Worm (Caenorhabditis elegans): Measurements from ENCODE around the gene C26E1.1.

Gene C26E1.1

DNA sequence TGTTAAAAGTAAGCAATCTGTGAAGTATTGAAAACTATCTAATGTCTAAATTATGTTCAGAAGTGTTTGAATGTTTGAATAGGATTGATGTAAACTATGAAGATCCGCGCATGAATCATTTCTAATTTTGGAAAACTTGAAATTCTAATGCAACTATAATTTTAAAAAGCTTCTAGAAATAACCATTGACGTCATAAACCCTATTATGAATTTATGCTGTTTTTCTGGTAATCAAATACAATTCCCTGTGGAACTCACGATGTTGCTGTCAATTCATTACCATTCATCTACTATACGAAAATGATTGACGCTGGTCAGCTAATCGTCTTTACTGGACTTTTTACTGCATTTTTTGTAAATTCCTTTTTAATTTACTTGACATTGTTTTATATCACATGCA, 30.1 kb downstream of the C26E1.1 start, which contains the start of gene str-37:
TSS of gene str-37 (plus strand) at position 301 of the 400 bp plus-strand sequence.
- no peak for TF ChIP-seq unc-62 (GFP tag; optimal IDR thresholded peaks at IDR 0.05)

DNA sequence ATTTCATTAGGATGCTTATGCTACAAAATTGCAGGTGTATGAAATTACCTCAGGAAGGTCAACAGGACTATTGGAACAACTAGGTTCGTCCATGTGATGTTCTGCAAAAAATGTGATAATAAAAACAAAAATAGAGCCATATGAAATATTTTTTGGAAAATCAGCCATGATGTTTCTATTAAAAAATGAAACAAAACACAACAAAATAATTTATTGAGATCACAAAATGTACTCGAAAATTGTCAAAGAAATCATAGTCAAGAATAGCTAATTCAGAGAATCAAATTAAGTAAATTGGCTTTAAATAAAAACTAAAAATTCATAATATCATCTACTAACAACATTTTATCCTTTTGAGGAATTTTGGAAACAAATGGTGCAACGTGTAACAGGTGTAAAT, 33.6 kb downstream of the C26E1.1 start, which contains the start of gene nhr-129:
TSS of gene nhr-129 (minus strand) at position 101 of the 400 bp plus-strand sequence.
- no peak for TF ChIP-seq unc-62 (GFP tag; optimal IDR thresholded peaks at IDR 0.05)

DNA sequence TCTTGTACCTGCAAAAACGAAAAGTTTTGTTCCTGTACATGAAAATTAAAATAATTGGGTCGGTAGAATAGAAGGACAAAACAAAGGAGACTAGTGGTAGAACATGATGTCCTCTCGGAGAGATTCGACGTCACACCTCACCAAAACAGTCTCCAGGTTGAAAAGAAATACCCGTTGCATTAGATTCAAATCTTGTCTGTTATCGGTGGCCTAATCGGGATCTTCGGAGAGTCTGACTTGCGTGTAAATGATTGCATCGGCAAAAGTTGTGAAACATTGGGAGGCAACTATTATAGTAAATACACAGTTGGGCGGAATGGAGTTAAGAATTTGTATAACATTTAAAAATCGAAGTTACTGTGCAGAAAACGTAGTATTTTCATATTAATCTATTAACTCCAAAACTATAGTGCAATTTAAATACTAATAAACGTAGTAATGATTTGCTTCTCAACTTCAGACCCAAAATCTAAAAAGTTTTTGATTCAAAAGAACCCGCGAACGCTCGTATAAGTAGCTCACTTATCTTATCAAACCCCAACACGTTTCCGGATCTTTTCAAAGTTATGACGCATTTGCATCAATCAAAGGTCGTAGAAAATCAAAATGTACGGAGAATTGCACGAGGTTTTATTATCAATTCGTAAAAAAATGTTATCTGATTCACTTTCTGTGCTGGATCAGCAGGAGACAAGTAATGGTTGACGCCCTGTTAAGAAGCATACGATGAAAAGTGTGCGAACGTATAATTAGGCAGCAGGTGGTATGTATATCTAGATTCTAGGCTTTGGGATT, 36.3 kb downstream of the C26E1.1 start, which contains the start of gene nhr-168:
TSS of gene nhr-168 (minus strand) at position 486 of the 795 bp plus-strand sequence.
- TF ChIP-seq unc-62 (GFP tag; optimal IDR thresholded peaks at IDR 0.05), result no peak

DNA sequence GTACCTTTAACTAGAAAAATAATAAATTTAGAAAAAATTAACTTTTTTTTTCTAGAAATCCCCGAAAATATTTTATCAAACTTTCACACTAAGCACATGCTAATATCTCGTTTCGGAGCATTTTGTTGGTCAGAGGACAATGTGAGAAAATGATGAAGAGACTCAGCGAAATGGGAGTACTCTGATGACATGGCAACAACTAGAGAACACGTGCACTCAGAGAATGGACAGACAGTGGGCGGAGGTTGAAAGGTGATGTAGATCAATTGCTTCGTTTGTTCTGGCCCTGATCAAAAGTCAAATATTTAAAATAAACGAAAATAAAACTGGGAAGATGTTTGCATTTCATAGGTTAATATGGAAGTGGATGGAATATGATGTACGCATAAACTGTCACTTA, 37.1 kb downstream of the C26E1.1 start:
- no peak for TF ChIP-seq unc-62 (GFP tag; optimal IDR thresholded peaks at IDR 0.05)

DNA sequence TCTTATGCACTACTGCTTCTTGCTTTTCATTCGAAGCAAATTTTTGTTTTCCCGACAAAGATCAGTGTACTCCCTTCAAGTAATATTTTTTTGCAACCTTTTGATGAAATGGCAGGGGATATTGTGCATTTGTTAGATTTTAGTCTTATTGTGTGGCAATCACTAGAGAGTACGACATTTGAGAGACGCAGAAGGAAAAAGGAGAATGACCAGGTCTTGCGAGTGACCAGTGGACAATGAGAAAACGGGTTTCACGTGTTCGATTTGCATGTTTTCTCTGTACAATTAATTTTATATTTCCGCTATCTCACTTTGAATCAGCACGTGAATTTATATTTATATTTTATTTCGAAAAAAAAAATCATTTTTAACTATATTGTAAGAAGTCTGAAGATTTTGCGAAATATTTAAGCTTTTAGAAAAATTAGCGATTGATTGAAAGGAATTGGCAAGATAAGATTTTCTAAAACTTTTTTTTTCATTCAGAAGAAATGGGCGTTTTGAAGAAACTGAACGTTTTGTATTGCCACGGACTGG, 38.6 kb downstream of the C26E1.1 start, which contains the start of gene C50B6.9:
TSS of gene C50B6.9 (plus strand) at position 487 of the 537 bp plus-strand sequence.
- no peak for TF ChIP-seq unc-62 (GFP tag; optimal IDR thresholded peaks at IDR 0.05)

DNA sequence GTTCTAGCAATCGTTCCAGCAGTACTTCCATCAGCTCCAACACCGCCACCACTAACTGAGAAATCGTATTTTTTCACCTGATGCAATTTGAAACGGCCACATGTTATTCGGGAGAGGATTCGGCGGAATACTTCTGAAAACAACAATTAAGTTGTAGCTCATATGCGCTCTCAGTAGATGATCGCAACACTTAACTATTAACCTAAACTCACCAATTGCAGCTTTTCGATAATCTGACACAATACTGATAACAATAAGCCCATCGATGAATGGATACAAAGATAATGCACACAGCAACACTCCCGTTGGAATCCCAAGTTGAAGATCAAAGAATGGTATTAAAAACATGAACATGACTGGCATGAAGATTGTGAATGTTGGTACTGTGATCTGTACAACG, 40.7 kb downstream of the C26E1.1 start:
- no peak for TF ChIP-seq unc-62 (GFP tag; optimal IDR thresholded peaks at IDR 0.05)

DNA sequence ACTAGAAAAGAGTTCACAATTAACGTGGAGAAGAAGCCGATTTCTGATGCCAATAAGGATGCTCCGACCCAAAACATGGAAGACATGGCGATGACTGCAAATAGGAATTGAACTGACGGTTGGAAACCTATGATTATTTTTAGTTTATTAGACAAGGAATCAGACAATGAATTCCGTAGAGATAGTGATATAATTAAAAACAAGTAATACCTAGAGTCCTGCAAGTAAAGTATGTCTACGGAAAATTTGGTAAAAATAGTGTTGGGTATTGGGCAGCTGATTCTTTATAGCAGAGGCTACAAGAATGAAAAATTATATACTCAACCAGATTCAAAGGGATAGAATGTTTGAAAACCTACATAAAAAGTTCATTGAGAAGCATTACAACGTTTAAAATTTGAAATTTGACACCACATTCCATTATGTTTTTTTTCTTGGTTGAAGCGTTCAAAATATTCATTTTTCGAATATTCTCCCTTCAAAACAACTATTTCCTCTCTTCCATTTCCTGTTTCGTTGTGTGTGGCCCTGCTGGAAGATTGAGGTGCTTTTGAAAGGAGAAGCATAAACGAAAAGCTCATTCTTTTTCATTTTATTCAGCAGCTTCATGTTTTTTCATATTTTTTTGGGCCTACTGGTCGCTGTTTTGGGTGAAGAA, 42.4 kb downstream of the C26E1.1 start, which contains the start of the genes str-4 and lgc-48:
TSS of gene str-4 (minus strand) at position 101 of the 658 bp plus-strand sequence.
TSS of gene lgc-48 (plus strand) at position 608 of the 658 bp plus-strand sequence.
- no peak for TF ChIP-seq unc-62 (GFP tag; optimal IDR thresholded peaks at IDR 0.05)

DNA sequence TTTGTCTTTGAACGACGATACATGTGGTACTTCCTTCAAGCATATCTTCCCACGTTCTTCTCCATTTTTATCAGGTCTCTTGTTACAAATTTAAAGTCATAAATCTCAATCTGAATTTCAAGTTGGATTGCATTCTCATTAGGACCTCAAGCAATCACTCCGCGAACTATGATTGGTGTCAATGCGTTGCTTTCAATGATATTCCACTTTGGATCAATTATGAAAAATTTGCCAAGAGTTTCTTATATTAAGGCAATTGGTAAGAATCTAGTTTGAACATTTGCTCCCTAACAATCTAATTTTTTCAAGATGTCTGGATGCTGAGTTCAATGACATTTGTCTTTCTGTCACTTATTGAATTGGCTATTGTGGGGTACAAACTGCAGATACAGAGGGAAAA, 44.9 kb downstream of the C26E1.1 start:
- no peak for TF ChIP-seq unc-62 (GFP tag; optimal IDR thresholded peaks at IDR 0.05)

DNA sequence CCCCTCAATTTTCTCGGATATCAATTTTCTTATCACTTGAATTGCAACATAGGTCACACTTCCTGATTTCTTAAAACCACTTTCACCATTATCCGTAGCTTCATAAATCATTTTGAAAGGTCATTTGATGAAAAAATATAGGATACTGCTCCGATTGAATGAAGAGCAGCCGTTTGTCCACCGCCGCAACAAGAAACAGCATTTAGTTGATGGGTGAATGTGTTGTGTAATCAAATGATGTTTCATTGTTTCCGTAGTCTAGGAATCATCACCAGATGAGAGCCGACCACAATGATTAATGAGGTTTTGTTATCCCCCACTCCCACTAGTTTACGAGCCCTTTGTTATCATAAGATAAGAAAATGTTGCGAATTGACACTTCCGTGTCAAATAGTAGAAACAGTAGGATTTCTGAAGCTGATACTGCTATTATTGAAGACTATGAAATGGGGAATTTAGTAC, 48.6 kb downstream of the C26E1.1 start, which contains the start of gene twk-43:
TSS of gene twk-43 (plus strand) at position 412 of the 462 bp plus-strand sequence.
- no peak for TF ChIP-seq unc-62 (GFP tag; optimal IDR thresholded peaks at IDR 0.05)

Measured in whole organism, dauer.